Worm (Caenorhabditis elegans): ENCODE results near the gene dsl-2.

Gene dsl-2

DNA sequence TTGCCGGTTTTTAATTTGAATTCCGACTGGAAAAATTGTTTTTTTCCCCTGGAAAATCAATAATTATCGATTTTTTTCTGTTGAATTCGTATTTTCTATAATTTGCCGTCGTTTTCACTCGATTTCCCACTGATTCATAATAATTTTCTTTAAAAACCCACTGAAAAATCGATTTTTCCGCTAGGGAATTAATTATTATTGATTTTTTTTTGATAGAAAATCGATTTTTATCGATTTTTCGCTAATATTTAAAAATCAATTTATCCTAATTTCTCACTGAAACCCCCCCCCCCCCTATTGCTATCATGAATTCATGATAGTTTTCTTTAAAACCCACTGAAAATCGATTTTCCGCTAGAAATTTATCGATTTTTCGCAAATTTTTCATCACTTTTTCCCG, 28.2 kb downstream of the dsl-2 start:
- TF ChIP-seq F13H6.1 (tag; optimal IDR thresholded peaks at IDR 0.05) (no peak), unc-55 (GFP tag; optimal IDR thresholded peaks at IDR 0.05) (no peak), nhr-6 (tag; optimal IDR thresholded peaks at IDR 0.05) (no peak), nhr-23 (tag; optimal IDR thresholded peaks at IDR 0.05) (no peak), nhr-25 (tag; optimal IDR thresholded peaks at IDR 0.05) (no peak), C34F6.9 (tag; optimal IDR thresholded peaks at IDR 0.05) (no peak), unc-62 (GFP tag; optimal IDR thresholded peaks at IDR 0.05) (no peak), unc-39 (tag; optimal IDR thresholded peaks at IDR 0.05) (no peak), ztf-4 (tag; optimal IDR thresholded peaks at IDR 0.05) (no peak), sma-3 (GFP tag; optimal IDR thresholded peaks at IDR 0.05) (no peak), mab-5 (tag; optimal IDR thresholded peaks at IDR 0.05) (no peak), R02D3.7 (tag; optimal IDR thresholded peaks at IDR 0.05) (no peak)

- TF ChIP-seq lin-13 (GFP tag; optimal IDR thresholded peaks at IDR 0.05), result no peak
- no peak for TF ChIP-seq egl-27 (tag; optimal IDR thresholded peaks at IDR 0.05)
- no peak for TF ChIP-seq mbf-1 (tag; optimal IDR thresholded peaks at IDR 0.05)
- TF ChIP-seq ztf-4 (tag; optimal IDR thresholded peaks at IDR 0.05), result no peak
- no peak for TF ChIP-seq alr-1 (tag; optimal IDR thresholded peaks at IDR 0.05)
- no peak for TF ChIP-seq sma-3 (GFP tag; optimal IDR thresholded peaks at IDR 0.05)
- TF ChIP-seq sem-4 (tag; optimal IDR thresholded peaks at IDR 0.05), result no peak
- TF ChIP-seq mdl-1 (tag; optimal IDR thresholded peaks at IDR 0.05), result no peak
- TF ChIP-seq nhr-25 (tag; optimal IDR thresholded peaks at IDR 0.05), result no peak
- no peak for TF ChIP-seq snpc-4 (tag; optimal IDR thresholded peaks at IDR 0.05)
- TF ChIP-seq ztf-1 (GFP tag; conservative IDR thresholded peaks at IDR 0.05), result no peak
- TF ChIP-seq mab-5 (tag; optimal IDR thresholded peaks at IDR 0.05), result no peak
- no peak for TF ChIP-seq ztf-11 (tag; optimal IDR thresholded peaks at IDR 0.05)
- no peak for TF ChIP-seq peb-1 (tag; optimal IDR thresholded peaks at IDR 0.05)
Observed at ce11 chrIV:1174411-1174810, 30.4 kb downstream of the dsl-2 start.

DNA sequence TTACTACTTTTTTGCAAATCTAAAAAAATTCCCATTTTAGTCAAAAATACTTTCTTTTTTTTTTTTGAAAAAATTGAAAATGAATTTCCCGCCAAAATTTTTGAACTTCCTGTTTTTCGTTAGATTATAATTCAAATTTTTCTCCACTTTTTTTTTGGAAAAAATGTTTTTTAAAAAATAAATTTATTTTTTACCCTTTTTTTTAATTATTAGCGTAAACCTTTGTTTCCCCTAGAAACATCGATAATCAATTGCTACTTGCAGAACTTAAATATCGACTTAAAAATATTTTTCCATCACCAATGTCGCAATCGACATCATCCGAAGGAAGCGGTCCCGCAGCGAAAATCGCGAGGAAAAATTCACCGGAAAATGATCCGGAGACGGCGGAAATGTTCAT, 34.4 kb downstream of the dsl-2 start, which contains the start of gene cec-2:
TSS of gene cec-2 (plus strand) at position 301 of the 400 bp plus-strand sequence.
- TF ChIP-seq peb-1 (tag; optimal IDR thresholded peaks at IDR 0.05), result no peak
- TF ChIP-seq lin-11 (tag; optimal IDR thresholded peaks at IDR 0.05), result no peak
- TF ChIP-seq ZK546.5 (tag; optimal IDR thresholded peaks at IDR 0.05), result no peak
- TF ChIP-seq ceh-82 (tag; optimal IDR thresholded peaks at IDR 0.05), result no peak
- no peak for TF ChIP-seq elt-1 (tag; optimal IDR thresholded peaks at IDR 0.05)
- no peak for TF ChIP-seq mab-5 (tag; optimal IDR thresholded peaks at IDR 0.05)
- TF ChIP-seq Y55F3AM.14 (GFP tag; optimal IDR thresholded peaks at IDR 0.05), result no peak
- TF ChIP-seq ztf-1 (GFP tag; conservative IDR thresholded peaks at IDR 0.05), result no peak
- no peak for TF ChIP-seq sma-3 (GFP tag; optimal IDR thresholded peaks at IDR 0.05)
- no peak for TF ChIP-seq gmeb-1 (tag; optimal IDR thresholded peaks at IDR 0.05)

- peak; percentile 54 for TF ChIP-seq blmp-1 (tag; optimal IDR thresholded peaks at IDR 0.05; ENCODE audit: insufficient read depth)
- TF ChIP-seq mbf-1 (tag; optimal IDR thresholded peaks at IDR 0.05), result no peak
- peak; percentile 3 for TF ChIP-seq lin-13 (GFP tag; optimal IDR thresholded peaks at IDR 0.05)
- TF ChIP-seq nhr-11 (tag; optimal IDR thresholded peaks at IDR 0.05), result no peak
- TF ChIP-seq peb-1 (tag; optimal IDR thresholded peaks at IDR 0.05), result no peak
- no peak for TF ChIP-seq aly-2 (tag; optimal IDR thresholded peaks at IDR 0.05)
- peak; percentile 63 for TF ChIP-seq Y55F3AM.14 (GFP tag; optimal IDR thresholded peaks at IDR 0.05)
- TF ChIP-seq ceh-16 (tag; optimal IDR thresholded peaks at IDR 0.05), result no peak
- TF ChIP-seq sma-3 (GFP tag; optimal IDR thresholded peaks at IDR 0.05), result no peak
- TF ChIP-seq elt-3 (tag; optimal IDR thresholded peaks at IDR 0.05), result no peak
- TF ChIP-seq unc-62 (GFP tag; optimal IDR thresholded peaks at IDR 0.05), result no peak
- TF ChIP-seq R02D3.7 (tag; optimal IDR thresholded peaks at IDR 0.05), result no peak
- TF ChIP-seq nhr-6 (tag; optimal IDR thresholded peaks at IDR 0.05), result no peak
- no peak for TF ChIP-seq nhr-77 (tag; optimal IDR thresholded peaks at IDR 0.05)
- peak; percentile 37 for TF ChIP-seq nhr-129 (tag; optimal IDR thresholded peaks at IDR 0.05)
- TF ChIP-seq mdl-1 (tag; optimal IDR thresholded peaks at IDR 0.05), result peak; percentile 45 to 87
- TF ChIP-seq lin-39 (tag; optimal IDR thresholded peaks at IDR 0.05), result no peak
- peak; percentile 53 for TF ChIP-seq unc-55 (GFP tag; optimal IDR thresholded peaks at IDR 0.05)
- no peak for TF ChIP-seq crh-2 (tag; optimal IDR thresholded peaks at IDR 0.05)
- TF ChIP-seq sem-4 (tag; optimal IDR thresholded peaks at IDR 0.05), result no peak
- TF ChIP-seq ZK546.5 (tag; optimal IDR thresholded peaks at IDR 0.05), result no peak
- TF ChIP-seq ztf-11 (tag; optimal IDR thresholded peaks at IDR 0.05), result no peak
- TF ChIP-seq zag-1 (tag; optimal IDR thresholded peaks at IDR 0.05), result no peak
- no peak for TF ChIP-seq lin-11 (tag; optimal IDR thresholded peaks at IDR 0.05)
- TF ChIP-seq nhr-23 (tag; optimal IDR thresholded peaks at IDR 0.05), result no peak
- TF ChIP-seq ceh-82 (tag; optimal IDR thresholded peaks at IDR 0.05), result no peak
- peak; percentile 12 for TF ChIP-seq mab-5 (tag; optimal IDR thresholded peaks at IDR 0.05)
- peak; percentile 22 for TF ChIP-seq F13H6.1 (tag; optimal IDR thresholded peaks at IDR 0.05)
- TF ChIP-seq dmd-4 (tag; optimal IDR thresholded peaks at IDR 0.05), result no peak
- TF ChIP-seq sma-9 (GFP tag; optimal IDR thresholded peaks at IDR 0.05), result peak; percentile 45
- TF ChIP-seq sma-9 (tag; optimal IDR thresholded peaks at IDR 0.05), result no peak
- TF ChIP-seq nhr-21 (tag; optimal IDR thresholded peaks at IDR 0.05), result no peak
- TF ChIP-seq alr-1 (tag; optimal IDR thresholded peaks at IDR 0.05), result no peak
- TF ChIP-seq C34F6.9 (tag; optimal IDR thresholded peaks at IDR 0.05), result peak; percentile 60
- peak; percentile 40 for TF ChIP-seq gmeb-1 (tag; optimal IDR thresholded peaks at IDR 0.05)
- peak in 1 of 2 experiments; percentile 61 for TF ChIP-seq lsy-2 (tag; optimal IDR thresholded peaks at IDR 0.05)
Observed at ce11 chrIV:1168311-1168965, 36.3 kb downstream of the dsl-2 start.

All from whole organism, L2 larva.